Worm (Caenorhabditis elegans) whole organism, young adult: ENCODE data around the gene fbxb-20.

Experiments used
- B0019.2 ChIP-seq: fragments of 200-800 bp; sonication (Bioruptor generic); conservative IDR thresholded peaks from 2 replicates; pipeline ENCODE4 v1.3.6; 2022; ENCODE audit warnings: missing genetic modification reagents, missing genetic modification characterization, missing compliant biosample characterization
- B0261.1 ChIP-seq: sonication (generic microtip); optimal IDR thresholded peaks from 2 replicates; lab custom pipeline; 2016; ENCODE audit warnings: mild to moderate bottlenecking, missing genetic modification characterization, moderate library complexity, missing compliant biosample characterization
- D2030.7 ChIP-seq: fragments of 200-800 bp; sonication (Bioruptor generic); IDR thresholded peaks from 2 replicates; pipeline ENCODE4 v1.3.6; 2022; ENCODE audit warnings: missing genetic modification reagents, missing genetic modification characterization, missing compliant biosample characterization
- F57C9.4 ChIP-seq: sonication (generic microtip); optimal IDR thresholded peaks from 2 replicates; lab custom pipeline; 2017; ENCODE audit warnings: mild to moderate bottlenecking, missing genetic modification characterization, missing compliant biosample characterization
- Y53F4B.3 ChIP-seq: fragments of 200-800 bp; sonication (Bioruptor generic); IDR thresholded peaks from 2 replicates; pipeline ENCODE4 v1.3.6; 2022; ENCODE audit warnings: missing genetic modification reagents, missing genetic modification characterization, missing compliant biosample characterization
- Y67H2A.10 ChIP-seq: fragments of 200-800 bp; sonication (Bioruptor generic); conservative IDR thresholded peaks from 2 replicates; pipeline ENCODE4 v1.3.6; 2022; ENCODE audit warnings: missing genetic modification reagents, missing genetic modification characterization, missing compliant biosample characterization
- ZK185.1 ChIP-seq: sonication (generic microtip); optimal IDR thresholded peaks from 2 replicates; lab custom pipeline; 2016; ENCODE audit warnings: mild to moderate bottlenecking, missing genetic modification characterization, missing compliant biosample characterization; ENCODE audit not compliant: poor library complexity, severe bottlenecking
- atf-7 ChIP-seq: sonication (generic microtip); optimal IDR thresholded peaks from 2 replicates; lab custom pipeline; 2017; ENCODE audit warnings: mild to moderate bottlenecking, missing genetic modification characterization, missing compliant biosample characterization
- cebp-1 ChIP-seq, 2 experiments: fragments of 200-800 bp in 1 of 2; sonication (Bioruptor generic) in 1 of 2; sonication (generic microtip) in 1 of 2; IDR thresholded peaks in 1 of 2; optimal IDR thresholded peaks in 1 of 2; 2 replicates each; pipeline versions ENCODE4 v1.3.6 to Lab custom; 2017 to 2022; ENCODE audit warnings: missing compliant biosample characterization in 2 of 2, missing genetic modification characterization in 2 of 2, mild to moderate bottlenecking in 1 of 2, missing genetic modification reagents in 1 of 2, moderate library complexity in 1 of 2
- ceh-27 ChIP-seq: fragments of 200-800 bp; sonication (Bioruptor generic); optimal IDR thresholded peaks from 2 replicates; lab custom pipeline; 2018; ENCODE audit warnings: mild to moderate bottlenecking, missing genetic modification characterization, moderate library complexity, missing compliant biosample characterization
- ceh-58 ChIP-seq: fragments of 200-800 bp; sonication (Bioruptor generic); IDR thresholded peaks from 2 replicates; pipeline ENCODE4 v1.3.6; 2022; ENCODE audit warnings: missing genetic modification characterization, missing compliant biosample characterization
- dox-1 ChIP-seq: fragments of 200-800 bp; sonication (Bioruptor generic); IDR thresholded peaks from 2 replicates; pipeline ENCODE4 v1.3.6; 2022; ENCODE audit warnings: missing genetic modification reagents, missing genetic modification characterization, missing compliant biosample characterization
- dpff-1 ChIP-seq: sonication (generic microtip); optimal IDR thresholded peaks from 2 replicates; lab custom pipeline; 2017; ENCODE audit warnings: mild to moderate bottlenecking, missing genetic modification characterization, missing compliant biosample characterization
- dpl-1 ChIP-seq: fragments of 150-350 bp; optimal IDR thresholded peaks from 2 replicates; lab custom pipeline; 2014; ENCODE audit warnings: missing biosample characterization, missing genetic modification reagents, missing genetic modification characterization
- efl-1 ChIP-seq: fragments of 150-350 bp; optimal IDR thresholded peaks from 2 replicates; lab custom pipeline; 2014; ENCODE audit warnings: missing biosample characterization, missing genetic modification reagents, missing genetic modification characterization
- egl-44 ChIP-seq: fragments of 200-800 bp; sonication (Bioruptor generic); IDR thresholded peaks from 2 replicates; pipeline ENCODE4 v1.3.6; 2022; ENCODE audit warnings: missing genetic modification reagents, missing genetic modification characterization, missing compliant biosample characterization
- ekl-4 ChIP-seq: fragments of 200-800 bp; sonication (Bioruptor generic); IDR thresholded peaks from 2 replicates; pipeline ENCODE4 v1.3.6; 2022; ENCODE audit warnings: missing genetic modification reagents, missing genetic modification characterization, missing compliant biosample characterization
- ets-4 ChIP-seq: fragments of 200-800 bp; sonication (Bioruptor generic); optimal IDR thresholded peaks from 2 replicates; lab custom pipeline; 2018; ENCODE audit warnings: mild to moderate bottlenecking, missing genetic modification characterization, missing compliant biosample characterization
- gei-17 ChIP-seq: fragments of 200-800 bp; sonication (Bioruptor generic); optimal IDR thresholded peaks from 2 replicates; lab custom pipeline; 2018; ENCODE audit warnings: mild to moderate bottlenecking, missing genetic modification characterization, missing compliant biosample characterization
- hmg-1.2 ChIP-seq: fragments of 200-800 bp; sonication (Bioruptor generic); IDR thresholded peaks from 2 replicates; pipeline ENCODE4 v1.3.6; 2022; ENCODE audit warnings: missing genetic modification reagents, missing genetic modification characterization, missing compliant biosample characterization
- hrde-1 ChIP-seq: sonication (generic microtip); optimal IDR thresholded peaks from 2 replicates; lab custom pipeline; 2016; ENCODE audit warnings: missing genetic modification characterization, mild to moderate bottlenecking, missing compliant biosample characterization, moderate library complexity, missing genotype, missing genetic modification reagents, borderline replicate concordance
- lag-1 ChIP-seq: fragments of 200-800 bp; sonication (Bioruptor generic); IDR thresholded peaks from 2 replicates; pipeline ENCODE4 v1.3.6; 2022; ENCODE audit warnings: missing genetic modification reagents, missing genetic modification characterization, missing compliant biosample characterization
- let-526 ChIP-seq: fragments of 200-800 bp; sonication (Bioruptor generic); IDR thresholded peaks from 2 replicates; pipeline ENCODE4 v1.3.6; 2022; ENCODE audit warnings: missing genetic modification reagents, missing genetic modification characterization, missing compliant biosample characterization
- let-607 ChIP-seq, 2 experiments: fragments of 200-800 bp in 1 of 2; sonication (Bioruptor generic) in 1 of 2; sonication (generic microtip) in 1 of 2; optimal IDR thresholded peaks; 2 replicates each; lab custom pipeline; 2016 to 2018; ENCODE audit warnings: mild to moderate bottlenecking in 2 of 2, missing compliant biosample characterization in 2 of 2, missing genetic modification characterization in 2 of 2, moderate library complexity in 2 of 2, missing genotype in 1 of 2
- lin-54 ChIP-seq: fragments of 200-800 bp; sonication (Bioruptor generic); optimal IDR thresholded peaks from 2 replicates; lab custom pipeline; 2018; ENCODE audit warnings: mild to moderate bottlenecking, missing genetic modification characterization, missing compliant biosample characterization
- lsy-27 ChIP-seq: sonication (generic microtip); optimal IDR thresholded peaks from 2 replicates; lab custom pipeline; 2017; ENCODE audit warnings: missing genetic modification characterization, mild to moderate bottlenecking, missing compliant biosample characterization, antibody characterized with exemption, missing genotype, borderline replicate concordance; ENCODE audit not compliant: insufficient read depth
- madf-10 ChIP-seq: sonication (generic microtip); optimal IDR thresholded peaks from 2 replicates; lab custom pipeline; 2016; ENCODE audit warnings: mild to moderate bottlenecking, missing genetic modification characterization, missing compliant biosample characterization
- madf-6 ChIP-seq: fragments of 200-800 bp; sonication (Bioruptor generic); IDR thresholded peaks from 2 replicates; pipeline ENCODE4 v1.3.6; 2022; ENCODE audit warnings: missing genetic modification reagents, missing genetic modification characterization, missing compliant biosample characterization
- madf-8 ChIP-seq: fragments of 200-800 bp; sonication (Bioruptor generic); conservative IDR thresholded peaks from 2 replicates; pipeline ENCODE4 v1.3.6; 2022; ENCODE audit warnings: missing genetic modification reagents, missing genetic modification characterization, missing compliant biosample characterization
- mel-28 ChIP-seq: sonication (generic microtip); optimal IDR thresholded peaks from 2 replicates; lab custom pipeline; 2016; ENCODE audit warnings: borderline replicate concordance, mild to moderate bottlenecking, missing genetic modification characterization, missing compliant biosample characterization
- nfya-1 ChIP-seq: sonication (generic microtip); optimal IDR thresholded peaks from 2 replicates; lab custom pipeline; 2017; ENCODE audit warnings: antibody characterized with exemption, missing compliant biosample characterization, missing genetic modification characterization, borderline replicate concordance; ENCODE audit not compliant: insufficient read depth
- nfyb-1 ChIP-seq: fragments of 200-800 bp; sonication (Bioruptor generic); IDR thresholded peaks from 2 replicates; pipeline ENCODE4 v1.3.6; 2022; ENCODE audit warnings: missing genetic modification reagents, missing genetic modification characterization, missing compliant biosample characterization
- nhr-120 ChIP-seq: fragments of 200-800 bp; sonication (Bioruptor generic); IDR thresholded peaks from 2 replicates; pipeline ENCODE4 v1.3.6; 2022; ENCODE audit warnings: missing genetic modification characterization, missing compliant biosample characterization
- nhr-179 ChIP-seq: sonication (generic microtip); optimal IDR thresholded peaks from 2 replicates; lab custom pipeline; 2016; ENCODE audit warnings: mild to moderate bottlenecking, missing genetic modification characterization, missing compliant biosample characterization
- nhr-80 ChIP-seq: sonication (generic microtip); optimal IDR thresholded peaks from 2 replicates; lab custom pipeline; 2016; ENCODE audit warnings: missing genetic modification characterization, missing compliant biosample characterization
- rec-8 ChIP-seq, 2 experiments: sonication (generic microtip); optimal IDR thresholded peaks; 2 replicates each; lab custom pipeline; 2016; ENCODE audit warnings: mild to moderate bottlenecking in 2 of 2, missing genetic modification characterization in 2 of 2, missing genetic modification reagents in 2 of 2, missing genotype in 2 of 2, missing biosample characterization in 1 of 2, missing compliant biosample characterization in 1 of 2, moderate library complexity in 1 of 2
- tbp1 ChIP-seq: fragments of 200-800 bp; sonication (Bioruptor generic); optimal IDR thresholded peaks from 2 replicates; lab custom pipeline; 2018; ENCODE audit warnings: mild to moderate bottlenecking, missing genetic modification characterization, missing compliant biosample characterization
- ztf-22 ChIP-seq: fragments of 200-800 bp; sonication (Bioruptor generic); optimal IDR thresholded peaks from 2 replicates; lab custom pipeline; 2018; ENCODE audit warnings: mild to moderate bottlenecking, missing genetic modification characterization, moderate library complexity, missing compliant biosample characterization
- ztf-25 ChIP-seq: fragments of 200-800 bp; sonication (Bioruptor generic); IDR thresholded peaks from 2 replicates; pipeline ENCODE4 v1.3.6; 2022; ENCODE audit warnings: missing genetic modification reagents, missing genetic modification characterization, missing compliant biosample characterization
- ztf-26 ChIP-seq: sonication (generic microtip); optimal IDR thresholded peaks from 2 replicates; lab custom pipeline; 2017; ENCODE audit warnings: missing genetic modification characterization, missing compliant biosample characterization
- ztf-6 ChIP-seq: fragments of 200-800 bp; sonication (Bioruptor generic); IDR thresholded peaks from 2 replicates; pipeline ENCODE4 v1.3.6; 2022; ENCODE audit warnings: missing genetic modification reagents, missing genetic modification characterization, missing compliant biosample characterization

Gene fbxb-20

DNA sequence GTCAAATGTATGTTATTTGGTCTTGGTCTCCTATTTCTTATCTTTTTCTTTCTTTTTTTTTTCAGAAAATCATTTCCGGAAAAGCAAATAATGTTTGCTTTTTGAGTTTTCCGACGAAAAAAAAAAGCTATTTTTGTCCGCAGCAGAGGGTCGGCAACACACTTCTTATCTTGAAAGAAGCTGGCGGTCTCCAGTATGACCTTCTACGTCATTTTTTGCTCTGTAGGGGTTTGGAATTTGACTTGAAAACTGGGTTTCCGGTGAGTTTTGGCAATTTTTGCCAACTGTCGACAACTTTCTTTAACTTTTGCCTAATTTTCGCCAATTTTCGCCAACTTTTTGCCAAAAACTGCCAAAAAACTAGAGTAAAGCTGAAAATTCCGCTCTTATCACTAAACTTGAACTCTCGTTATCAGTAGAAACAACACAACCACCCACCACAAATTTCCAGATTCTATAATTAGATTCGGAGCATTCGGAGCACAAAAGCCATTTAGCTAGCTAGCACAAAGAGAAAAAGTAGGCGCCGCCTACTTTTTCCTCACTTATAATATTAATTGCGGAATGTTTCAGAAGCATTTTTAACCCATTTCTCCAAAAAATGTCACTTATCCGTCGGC, 20.0 kb upstream of the fbxb-20 start, which contains the start of gene nhx-6:
Gene nhx-6 (plus strand): TSS at position 570 of the 620 bp plus-strand sequence.
- TF ChIP-seq dox-1 (GFP tag; lab: Robert Waterston, UW) (0 out of 2 replicates have a peak, but pooled peaks have one; percentile 17), atf-7 (tag; lab: Kevin White, UChicago) (no peak), nhr-80 (tag; lab: Kevin White, UChicago) (peak; percentile 47), ztf-22 (GFP tag; lab: Kevin White, UChicago) (no peak)
- TF ChIP-seq, all 124 proteins: peak for 2

DNA sequence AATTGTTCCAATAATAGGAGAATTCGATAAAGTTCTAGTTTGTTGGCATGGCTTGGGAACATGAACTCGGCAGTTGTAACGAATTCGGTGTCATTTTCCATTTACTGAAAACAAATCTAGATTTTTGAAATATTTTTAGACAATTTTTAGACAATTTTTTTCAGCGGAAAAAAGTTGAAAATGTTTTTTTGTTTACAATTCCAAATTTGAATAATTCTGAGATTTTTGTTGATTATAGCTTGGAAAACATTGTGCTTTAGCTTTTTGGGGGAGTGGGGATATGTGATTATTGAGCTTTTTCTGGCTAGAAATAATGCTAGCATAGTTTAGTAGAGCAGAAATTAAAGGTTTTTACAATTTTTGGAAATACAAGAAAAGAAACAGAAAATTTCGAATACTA, 18.5 kb upstream of the fbxb-20 start, which contains the start of gene srw-97:
Gene srw-97 (minus strand): TSS at position 101 of the 400 bp plus-strand sequence.
- no peak for TF ChIP-seq ets-4
- TF ChIP-seq Y53F4B.3 (GFP tag; lab: Robert Waterston, UW): no peak
- no peak for TF ChIP-seq let-526
- no peak for TF ChIP-seq ekl-4 (GFP tag; lab: Robert Waterston, UW)
- TF ChIP-seq ztf-26 (tag; lab: Kevin White, UChicago): no peak
- TF ChIP-seq nfyb-1 (GFP tag; lab: Robert Waterston, UW): no peak
- TF ChIP-seq dpff-1 (tag; lab: Kevin White, UChicago): no peak
- TF ChIP-seq madf-6 (GFP tag; lab: Robert Waterston, UW): no peak
- no peak for TF ChIP-seq lsy-27
- TF ChIP-seq D2030.7 (GFP tag; lab: Robert Waterston, UW): no peak
- TF ChIP-seq madf-8 (GFP tag; lab: Robert Waterston, UW): no peak
- no peak for TF ChIP-seq dpl-1 (GFP tag; lab: Kevin White, UChicago)
- no peak for TF ChIP-seq ztf-22 (GFP tag; lab: Kevin White, UChicago)
- no peak for TF ChIP-seq nfya-1
- no peak for TF ChIP-seq ztf-25 (GFP tag; lab: Robert Waterston, UW)

DNA sequence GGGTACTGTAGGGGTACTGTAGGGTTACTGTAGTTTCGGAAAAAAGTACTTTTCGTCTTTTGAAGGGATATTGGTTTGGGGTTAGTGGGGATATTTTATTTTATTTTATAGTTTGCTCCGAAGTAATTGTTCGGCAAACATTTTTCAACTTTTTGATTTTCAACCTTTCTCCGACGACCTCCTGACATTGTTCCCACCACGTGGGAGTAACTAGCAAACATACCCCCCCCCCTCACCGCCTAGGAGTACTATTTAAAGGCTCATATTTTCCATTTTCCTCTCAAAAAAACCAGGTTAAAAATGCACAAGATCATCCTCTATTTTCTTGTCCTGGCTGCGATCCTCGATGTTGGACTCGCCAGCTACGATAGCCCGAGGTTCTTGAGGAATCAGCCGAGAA, 15.6 kb upstream of the fbxb-20 start, which contains the start of gene srlf-29:
Gene srlf-29 (plus strand): TSS at position 301 of the 400 bp plus-strand sequence.
- no peak for TF ChIP-seq nhr-179 (tag; lab: Kevin White, UChicago)
- TF ChIP-seq, all 124 proteins: peak for 0

DNA sequence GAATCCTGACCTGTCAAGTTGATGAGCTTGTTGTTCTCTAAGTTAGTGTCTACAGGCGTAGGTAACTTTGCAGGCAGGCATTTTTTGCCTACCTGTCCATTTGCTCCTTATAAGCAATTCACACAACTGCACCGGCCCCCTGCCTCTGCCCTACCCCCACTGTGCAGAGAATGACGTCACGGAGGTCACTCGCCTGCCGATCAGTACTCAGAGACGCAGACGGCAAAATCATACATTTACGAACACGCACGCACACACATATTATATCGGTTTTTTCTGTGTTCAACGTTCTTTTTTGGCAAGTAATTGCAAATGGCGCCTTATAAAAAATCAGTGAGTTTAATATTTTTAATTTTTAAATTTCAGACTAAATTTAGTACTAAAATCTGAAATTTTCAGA, 13.1 kb upstream of the fbxb-20 start, which contains the start of gene duxl-1:
Gene duxl-1 (plus strand): TSS at position 184 of the 400 bp plus-strand sequence.
- TF ChIP-seq ceh-58 (GFP tag; lab: Robert Waterston, UW) (no peak), ztf-6 (no peak), let-607 (tag; optimal IDR thresholded peaks at IDR 0.05; lab: Kevin White, UChicago) (peak in 1 of 2 experiments; percentile 3), F57C9.4 (no peak), rec-8 (tag; optimal IDR thresholded peaks at IDR 0.05; lab: Kevin White, UChicago) (no peak), nhr-120 (no peak), lag-1 (GFP tag; lab: Robert Waterston, UW) (no peak), hmg-1.2 (GFP tag; lab: Robert Waterston, UW) (peak; percentile 53; the same call in 1 of the 2 replicates), hrde-1 (tag; lab: Kevin White, UChicago) (no peak), ekl-4 (GFP tag; lab: Robert Waterston, UW) (no peak), B0019.2 (no peak), B0261.1 (tag; lab: Kevin White, UChicago) (no peak), lin-54 (GFP tag; lab: Kevin White, UChicago) (no peak), Y67H2A.10 (GFP tag; lab: Robert Waterston, UW) (no peak), nhr-179 (tag; lab: Kevin White, UChicago) (no peak), egl-44 (GFP tag; lab: Robert Waterston, UW) (no peak), let-526 (no peak), efl-1 (GFP tag; lab: Kevin White, UChicago) (no peak), gei-17 (GFP tag; lab: Kevin White, UChicago) (no peak), ztf-25 (GFP tag; lab: Robert Waterston, UW) (no peak), cebp-1 (GFP tag; IDR thresholded peaks at IDR 0.05; lab: Robert Waterston, UW) (no peak), cebp-1 (tag; optimal IDR thresholded peaks at IDR 0.05; lab: Kevin White, UChicago) (no peak), tbp1 (peak; percentile 15), madf-10 (tag; lab: Kevin White, UChicago) (no peak), ceh-27 (no peak), ZK185.1 (tag; lab: Kevin White, UChicago) (no peak), mel-28 (tag; lab: Kevin White, UChicago) (no peak)
